Worm (Caenorhabditis elegans): Measurements from ENCODE around the gene Y60A3A.21.

The Y60A3A.21 gene

DNA sequence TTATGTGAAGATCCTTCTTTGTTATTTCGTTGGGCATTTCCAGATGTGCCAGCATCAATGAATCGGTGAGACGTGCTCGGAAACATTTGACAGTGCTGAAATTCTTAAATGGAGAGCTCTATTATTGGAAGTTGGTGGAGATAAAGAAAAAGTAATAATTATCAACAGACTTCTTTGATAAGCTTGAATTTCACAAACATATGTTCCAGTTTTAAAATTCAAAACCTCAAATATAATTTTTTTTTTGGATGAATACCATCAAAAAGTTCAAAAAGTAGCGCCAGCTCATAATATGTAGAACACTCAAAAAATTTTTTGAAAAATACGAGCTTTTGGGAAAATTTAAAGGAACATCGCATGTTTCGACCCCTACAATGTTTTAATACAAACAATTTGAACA lies 17.7 kb upstream of the Y60A3A.21 start, which contains the start of gene Y60A3A.25:
TSS of gene Y60A3A.25 (minus strand) at position 101 of the 400 bp plus-strand sequence.
- TF ChIP-seq ref-1 (GFP tag; conservative IDR thresholded peaks at IDR 0.05) (no peak), klf-2 (GFP tag; conservative IDR thresholded peaks at IDR 0.05) (no peak), T22C8.4 (GFP tag; IDR thresholded peaks at IDR 0.05) (no peak), ztf-23 (GFP tag; IDR thresholded peaks at IDR 0.05) (no peak), flt-1 (GFP tag; IDR thresholded peaks at IDR 0.05) (no peak), ztf-29 (GFP tag; IDR thresholded peaks at IDR 0.05) (no peak), tab-1 (GFP tag; IDR thresholded peaks at IDR 0.05) (no peak)

DNA sequence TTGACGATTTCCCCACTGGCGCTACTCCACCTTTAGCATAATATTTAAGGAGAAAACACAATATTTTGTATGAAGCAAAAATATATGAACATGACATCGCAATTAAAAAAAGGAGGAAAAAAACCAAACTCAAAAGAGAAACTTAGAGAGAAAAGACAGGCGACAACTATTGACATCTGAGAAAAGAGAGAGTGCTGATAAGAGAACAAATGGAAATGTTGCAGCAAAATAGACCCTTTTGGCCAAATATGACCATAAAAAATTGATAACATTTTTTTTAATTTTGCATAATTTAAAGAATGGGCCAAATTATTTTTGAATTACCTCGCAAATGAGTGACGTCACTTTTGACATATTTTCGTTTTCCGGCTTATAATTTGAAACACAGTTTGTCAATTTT lies 17.1 kb upstream of the Y60A3A.21 start:
- no peak for TF ChIP-seq tab-1 (GFP tag; IDR thresholded peaks at IDR 0.05)
- no peak for TF ChIP-seq cog-1 (tag; optimal IDR thresholded peaks at IDR 0.05)
- no peak for TF ChIP-seq T22C8.4 (GFP tag; IDR thresholded peaks at IDR 0.05)
- no peak for TF ChIP-seq flt-1 (GFP tag; IDR thresholded peaks at IDR 0.05)
- TF ChIP-seq ref-1 (GFP tag; conservative IDR thresholded peaks at IDR 0.05), result no peak
- TF ChIP-seq ztf-23 (GFP tag; IDR thresholded peaks at IDR 0.05), result no peak
- no peak for TF ChIP-seq ztf-29 (GFP tag; IDR thresholded peaks at IDR 0.05)
- no peak for TF ChIP-seq med-1 (GFP tag; optimal IDR thresholded peaks at IDR 0.05; ENCODE audit: insufficient read depth)
- TF ChIP-seq klf-2 (GFP tag; conservative IDR thresholded peaks at IDR 0.05), result no peak

DNA sequence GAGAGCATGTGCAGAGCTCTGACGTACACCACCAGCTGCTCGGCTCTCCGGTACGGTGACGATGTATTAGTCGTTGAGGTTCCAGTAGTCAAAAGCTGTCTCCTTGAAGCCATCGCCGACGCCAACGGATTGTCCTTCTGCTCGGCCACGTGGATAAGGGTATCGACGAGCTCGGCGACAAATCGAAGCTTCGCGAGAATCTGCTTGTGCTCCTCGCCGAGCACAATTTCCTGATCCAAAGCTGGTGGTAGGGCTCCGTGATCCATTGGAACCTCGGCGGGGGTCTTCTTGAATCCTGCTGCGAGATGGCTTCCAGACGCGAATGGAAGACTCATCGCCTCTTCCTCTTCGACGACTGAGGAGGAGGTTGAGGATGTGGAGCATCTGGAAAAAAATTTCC lies 14.3 kb upstream of the Y60A3A.21 start:
- TF ChIP-seq klf-2 (GFP tag; conservative IDR thresholded peaks at IDR 0.05), result no peak
- no peak for TF ChIP-seq cog-1 (tag; optimal IDR thresholded peaks at IDR 0.05)
- TF ChIP-seq tab-1 (GFP tag; IDR thresholded peaks at IDR 0.05), result no peak
- TF ChIP-seq ref-1 (GFP tag; conservative IDR thresholded peaks at IDR 0.05), result no peak
- no peak for TF ChIP-seq flt-1 (GFP tag; IDR thresholded peaks at IDR 0.05)
- TF ChIP-seq ztf-23 (GFP tag; IDR thresholded peaks at IDR 0.05), result no peak
- no peak for TF ChIP-seq ztf-29 (GFP tag; IDR thresholded peaks at IDR 0.05)
- no peak for TF ChIP-seq med-1 (GFP tag; optimal IDR thresholded peaks at IDR 0.05; ENCODE audit: insufficient read depth)
- TF ChIP-seq T22C8.4 (GFP tag; IDR thresholded peaks at IDR 0.05), result no peak

DNA sequence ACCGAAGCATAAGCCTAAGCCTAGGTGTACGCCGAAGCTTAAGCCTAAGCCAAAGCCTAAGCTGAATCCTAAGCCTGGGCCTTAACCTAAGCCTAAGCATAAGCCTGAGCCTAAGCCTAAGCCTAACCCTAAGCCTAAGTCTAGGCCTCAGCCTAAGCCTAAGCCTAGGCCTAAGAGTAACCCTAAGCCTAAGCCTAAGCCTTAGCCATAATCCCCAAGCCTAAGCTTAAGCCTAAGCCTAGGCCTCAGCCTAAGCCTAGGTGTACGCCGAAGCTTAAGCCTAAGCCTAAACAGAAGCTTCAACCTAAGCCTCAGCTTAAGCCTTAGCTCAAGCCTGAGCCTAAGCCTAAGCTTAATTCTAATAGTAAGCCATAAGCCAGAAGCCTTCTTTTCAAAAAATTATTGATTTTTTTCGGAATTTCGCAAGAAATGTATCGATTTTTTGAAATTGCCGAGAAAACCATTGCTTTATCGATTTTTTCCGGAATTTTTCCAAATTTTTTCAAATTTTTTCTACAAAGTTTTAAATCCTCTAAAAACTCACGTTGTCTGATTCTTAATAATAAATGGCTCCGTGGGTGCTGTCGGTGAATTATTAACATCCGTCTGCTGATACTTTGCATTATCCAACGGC lies 13.4 kb upstream of the Y60A3A.21 start:
- peak; percentile 81 for TF ChIP-seq T22C8.4 (GFP tag; IDR thresholded peaks at IDR 0.05)
- no peak for TF ChIP-seq cog-1 (tag; optimal IDR thresholded peaks at IDR 0.05)
- TF ChIP-seq ztf-23 (GFP tag; IDR thresholded peaks at IDR 0.05), result no peak
- no peak for TF ChIP-seq med-1 (GFP tag; optimal IDR thresholded peaks at IDR 0.05; ENCODE audit: insufficient read depth)
- TF ChIP-seq klf-2 (GFP tag; conservative IDR thresholded peaks at IDR 0.05), result no peak
- peak; percentile 89; the same call in 1 of the 2 replicates for TF ChIP-seq ztf-29 (GFP tag; IDR thresholded peaks at IDR 0.05)
- TF ChIP-seq ref-1 (GFP tag; conservative IDR thresholded peaks at IDR 0.05), result no peak
- TF ChIP-seq tab-1 (GFP tag; IDR thresholded peaks at IDR 0.05), result no peak

DNA sequence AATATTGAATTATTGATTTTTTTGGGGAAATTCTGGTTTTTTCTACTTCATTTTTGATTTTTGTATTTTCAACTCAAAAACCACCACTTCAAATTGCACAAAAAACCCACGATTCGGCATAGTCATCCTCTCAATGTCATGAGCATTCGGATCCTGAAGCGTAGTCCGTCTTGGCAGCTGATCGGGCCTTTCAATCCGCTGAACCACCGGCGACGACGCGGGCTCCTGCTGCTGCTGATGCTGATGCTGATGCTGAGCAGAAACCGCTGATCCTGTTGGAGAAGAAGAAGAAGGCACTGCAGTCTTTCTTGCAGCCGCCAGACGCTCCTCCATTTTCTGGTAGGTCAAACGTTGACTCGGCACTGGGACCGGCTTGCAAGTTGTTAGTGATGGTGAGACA lies 12.7 kb upstream of the Y60A3A.21 start:
- TF ChIP-seq T22C8.4 (GFP tag; IDR thresholded peaks at IDR 0.05), result 0 out of 2 replicates have a peak, but pooled peaks have one; percentile 36
- no peak for TF ChIP-seq cog-1 (tag; optimal IDR thresholded peaks at IDR 0.05)

DNA sequence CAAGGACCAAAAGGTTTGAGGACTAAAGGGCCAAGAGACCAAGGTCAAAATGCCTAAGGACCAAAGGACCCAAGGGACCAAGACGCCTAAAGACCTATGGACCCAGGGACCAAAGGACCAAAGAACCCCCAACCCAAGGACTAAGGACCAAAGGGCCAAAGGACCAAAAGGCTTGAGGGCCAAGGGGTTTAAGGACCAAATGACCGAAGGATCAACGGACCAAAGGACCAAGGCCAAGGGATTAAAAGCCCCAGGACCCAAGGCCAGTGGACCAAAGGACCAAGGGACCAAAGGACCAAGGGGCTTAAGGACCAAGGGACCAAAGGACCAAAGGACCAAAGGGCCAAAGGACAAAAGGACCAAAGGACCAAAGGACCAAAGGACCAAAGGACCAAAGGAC lies 12.0 kb upstream of the Y60A3A.21 start:
- TF ChIP-seq ztf-23 (GFP tag; IDR thresholded peaks at IDR 0.05) (no peak), T22C8.4 (GFP tag; IDR thresholded peaks at IDR 0.05) (no peak), klf-2 (GFP tag; conservative IDR thresholded peaks at IDR 0.05) (no peak), ztf-29 (GFP tag; IDR thresholded peaks at IDR 0.05) (no peak), tab-1 (GFP tag; IDR thresholded peaks at IDR 0.05) (no peak), cog-1 (tag; optimal IDR thresholded peaks at IDR 0.05) (no peak), flt-1 (GFP tag; IDR thresholded peaks at IDR 0.05) (no peak), med-1 (GFP tag; optimal IDR thresholded peaks at IDR 0.05; ENCODE audit: insufficient read depth) (no peak), ref-1 (GFP tag; conservative IDR thresholded peaks at IDR 0.05) (no peak)

DNA sequence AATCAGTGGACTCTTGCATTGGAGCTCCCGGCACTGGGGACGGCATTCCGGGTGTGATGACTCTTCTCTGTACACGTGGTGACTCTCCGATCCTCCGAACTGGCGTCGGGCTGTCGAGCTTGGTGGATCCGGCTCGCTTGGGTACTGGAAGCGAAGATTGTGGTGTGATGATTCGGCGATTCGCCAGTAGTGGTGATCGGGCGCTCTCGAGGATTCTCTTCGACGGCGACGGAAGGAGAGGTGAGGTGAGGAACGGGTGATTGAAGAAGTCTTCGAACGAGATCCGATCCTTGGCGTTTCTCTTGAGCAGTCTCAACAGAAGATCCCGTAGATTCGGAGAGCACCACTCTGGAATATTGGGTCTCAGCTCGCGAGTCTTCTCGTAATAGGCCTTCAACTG lies 11.1 kb upstream of the Y60A3A.21 start:
- no peak for TF ChIP-seq ref-1 (GFP tag; conservative IDR thresholded peaks at IDR 0.05)
- no peak for TF ChIP-seq ztf-29 (GFP tag; IDR thresholded peaks at IDR 0.05)
- TF ChIP-seq tab-1 (GFP tag; IDR thresholded peaks at IDR 0.05), result no peak
- TF ChIP-seq med-1 (GFP tag; optimal IDR thresholded peaks at IDR 0.05; ENCODE audit: insufficient read depth), result no peak
- TF ChIP-seq ztf-23 (GFP tag; IDR thresholded peaks at IDR 0.05), result no peak
- TF ChIP-seq cog-1 (tag; optimal IDR thresholded peaks at IDR 0.05), result no peak
- TF ChIP-seq flt-1 (GFP tag; IDR thresholded peaks at IDR 0.05), result no peak
- no peak for TF ChIP-seq T22C8.4 (GFP tag; IDR thresholded peaks at IDR 0.05)
- TF ChIP-seq klf-2 (GFP tag; conservative IDR thresholded peaks at IDR 0.05), result no peak

DNA sequence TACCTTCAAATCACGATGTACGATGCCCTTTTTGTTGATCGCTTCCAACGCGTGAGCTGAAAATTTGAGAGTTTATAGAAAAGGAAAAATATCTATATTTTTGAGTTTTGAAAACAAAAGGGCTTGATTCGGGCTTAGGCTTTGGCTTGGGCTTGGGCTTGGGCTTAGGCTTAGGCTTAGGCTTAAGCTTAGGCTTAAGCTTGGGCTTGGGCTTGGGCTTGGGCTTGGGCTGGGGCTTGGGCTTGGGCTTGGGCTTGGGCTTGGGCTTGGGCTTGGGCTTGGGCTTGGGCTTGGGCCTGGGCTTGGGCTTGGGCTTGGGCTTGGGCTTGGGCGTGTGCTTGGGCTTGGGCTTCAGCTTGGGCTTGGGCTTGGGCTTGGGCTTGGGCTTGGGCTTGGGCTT lies 9.6 kb upstream of the Y60A3A.21 start:
- TF ChIP-seq ztf-29 (GFP tag; IDR thresholded peaks at IDR 0.05), result peak; percentile 76; the same call in 1 of the 2 replicates
- no peak for TF ChIP-seq tab-1 (GFP tag; IDR thresholded peaks at IDR 0.05)

DNA sequence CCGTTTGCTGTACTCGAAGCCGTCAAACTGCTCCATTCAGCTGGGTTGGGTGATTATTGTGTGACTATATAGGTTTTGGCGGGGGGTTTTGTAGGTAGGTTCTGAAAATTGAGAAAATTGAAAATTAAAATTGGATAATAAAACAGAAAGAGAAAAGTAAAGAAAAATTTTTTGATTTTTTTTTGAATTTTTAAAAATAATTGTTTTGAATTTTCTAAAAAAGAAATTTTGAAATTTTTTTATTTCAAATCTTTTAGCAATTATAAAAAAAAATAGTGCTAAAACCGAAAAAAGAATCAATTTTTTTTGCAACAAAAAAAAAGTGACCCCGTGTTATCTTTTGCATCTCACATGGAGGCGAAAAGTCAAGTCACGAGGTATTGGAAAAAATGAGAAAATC lies 7.4 kb upstream of the Y60A3A.21 start, which contains the start of gene unc-51:
TSS of gene unc-51 (minus strand) at position 101 of the 400 bp plus-strand sequence.
- TF ChIP-seq ztf-29 (GFP tag; IDR thresholded peaks at IDR 0.05), result no peak
- TF ChIP-seq ztf-23 (GFP tag; IDR thresholded peaks at IDR 0.05), result no peak
- no peak for TF ChIP-seq flt-1 (GFP tag; IDR thresholded peaks at IDR 0.05)
- TF ChIP-seq klf-2 (GFP tag; conservative IDR thresholded peaks at IDR 0.05), result no peak
- TF ChIP-seq med-1 (GFP tag; optimal IDR thresholded peaks at IDR 0.05; ENCODE audit: insufficient read depth), result no peak
- no peak for TF ChIP-seq ref-1 (GFP tag; conservative IDR thresholded peaks at IDR 0.05)
- TF ChIP-seq T22C8.4 (GFP tag; IDR thresholded peaks at IDR 0.05), result no peak
- TF ChIP-seq cog-1 (tag; optimal IDR thresholded peaks at IDR 0.05), result no peak
- no peak for TF ChIP-seq tab-1 (GFP tag; IDR thresholded peaks at IDR 0.05)

DNA sequence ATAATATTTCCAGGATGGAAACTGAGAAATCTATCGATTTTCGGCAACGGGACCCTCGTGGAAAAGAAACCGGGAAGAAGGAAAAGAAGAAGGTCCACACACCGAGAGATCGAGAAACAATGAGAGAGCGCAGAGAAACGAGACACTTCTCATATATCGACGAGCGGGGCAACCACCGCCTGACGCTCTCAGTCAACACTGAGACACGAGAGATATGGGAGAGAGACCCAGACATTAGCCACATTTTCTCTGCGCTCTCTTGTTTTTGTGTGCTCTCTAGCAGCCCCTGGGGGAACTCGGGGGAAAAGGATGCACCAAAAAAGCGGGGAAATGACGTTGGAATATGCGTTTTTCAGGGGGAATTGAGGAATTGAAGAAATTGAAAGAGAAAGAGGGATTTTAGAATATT lies 6.0 kb upstream of the Y60A3A.21 start:
- TF ChIP-seq tab-1 (GFP tag; IDR thresholded peaks at IDR 0.05) (0 out of 2 replicates have a peak, but pooled peaks have one; percentile 19), T22C8.4 (GFP tag; IDR thresholded peaks at IDR 0.05) (peak; percentile 84), ztf-29 (GFP tag; IDR thresholded peaks at IDR 0.05) (no peak), cog-1 (tag; optimal IDR thresholded peaks at IDR 0.05) (peak; percentile 4), ztf-23 (GFP tag; IDR thresholded peaks at IDR 0.05) (no peak), ref-1 (GFP tag; conservative IDR thresholded peaks at IDR 0.05) (no peak), klf-2 (GFP tag; conservative IDR thresholded peaks at IDR 0.05) (no peak), med-1 (GFP tag; optimal IDR thresholded peaks at IDR 0.05; ENCODE audit: insufficient read depth) (no peak), flt-1 (GFP tag; IDR thresholded peaks at IDR 0.05) (no peak)
